Worm (Caenorhabditis elegans): ENCODE results near the gene C01B10.44.

DNA sequence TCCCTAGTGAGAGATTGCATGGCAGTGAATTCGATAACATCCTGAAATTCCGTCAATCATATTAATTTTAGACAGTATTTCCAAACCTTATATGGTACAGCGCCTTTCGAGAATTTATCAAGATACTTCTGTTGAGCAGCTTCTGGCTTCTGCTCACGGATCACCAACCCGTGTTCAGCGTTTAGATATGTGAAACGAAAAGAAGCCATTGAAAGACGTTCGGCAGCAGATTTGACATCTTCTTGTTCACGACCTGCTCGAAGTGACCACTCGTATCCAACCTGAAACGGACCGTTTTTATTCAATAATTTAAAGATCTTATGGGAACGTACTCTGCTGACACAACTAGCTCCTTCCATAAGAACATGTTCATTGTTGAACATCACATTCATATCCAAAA, 41.8 kb upstream of the C01B10.44 start:
- no peak for TF ChIP-seq ceh-13 (GFP tag; optimal IDR thresholded peaks at IDR 0.05)
- TF ChIP-seq ama-1 (optimal IDR thresholded peaks at IDR 0.05): no peak
- TF ChIP-seq ceh-36 (tag; optimal IDR thresholded peaks at IDR 0.05): no peak
- no peak for TF ChIP-seq hnd-1 (tag; optimal IDR thresholded peaks at IDR 0.05)
- no peak for TF ChIP-seq ets-7 (tag; optimal IDR thresholded peaks at IDR 0.05)
